Worm (Caenorhabditis elegans) whole organism, late embryonic: ENCODE data around the gene rabx-5.
A peak's percentile ranks its signal among the peaks of the same experiment; 100 is the strongest.

Source experiments
- C08G9.2 ChIP-seq: sonication (generic microtip); optimal IDR thresholded peaks from 2 replicates; lab custom pipeline; 2016; ENCODE audit warnings: mild to moderate bottlenecking, missing genetic modification characterization, moderate library complexity, missing compliant biosample characterization
- K02D7.2 ChIP-seq: sonication (generic microtip); optimal IDR thresholded peaks from 2 replicates; lab custom pipeline; 2017; ENCODE audit warnings: mild to moderate bottlenecking, missing genetic modification characterization, missing compliant biosample characterization
- K09A11.1 ChIP-seq: sonication (generic microtip); optimal IDR thresholded peaks from 2 replicates; lab custom pipeline; 2017; ENCODE audit warnings: antibody characterized with exemption, mild to moderate bottlenecking, missing genetic modification characterization, missing compliant biosample characterization; ENCODE audit not compliant: insufficient read depth
- ahr-1 ChIP-seq: sonication (generic microtip); optimal IDR thresholded peaks from 2 replicates; lab custom pipeline; 2016; ENCODE audit warnings: missing genetic modification characterization, missing compliant biosample characterization
- ceh-14 ChIP-seq: sonication (generic microtip); optimal IDR thresholded peaks from 2 replicates; lab custom pipeline; 2016; ENCODE audit warnings: missing genotype, missing genetic modification characterization, missing compliant biosample characterization
- ceh-18 ChIP-seq: sonication (generic microtip); optimal IDR thresholded peaks from 2 replicates; lab custom pipeline; 2016; ENCODE audit warnings: missing genetic modification characterization, missing compliant biosample characterization
- ceh-19 ChIP-seq: fragments of 200-800 bp; sonication (Bioruptor generic); optimal IDR thresholded peaks from 2 replicates; lab custom pipeline; 2018; ENCODE audit warnings: mild to moderate bottlenecking, missing genetic modification characterization, missing compliant biosample characterization
- ceh-22 ChIP-seq: sonication (generic microtip); optimal IDR thresholded peaks from 2 replicates; lab custom pipeline; 2017; ENCODE audit warnings: missing biosample characterization, missing genetic modification characterization
- ceh-24 ChIP-seq: sonication (generic microtip); optimal IDR thresholded peaks from 2 replicates; lab custom pipeline; 2016; ENCODE audit warnings: mild to moderate bottlenecking, missing genetic modification characterization, missing compliant biosample characterization
- ceh-30 ChIP-seq: fragments of 150-350 bp; optimal IDR thresholded peaks from 2 replicates; lab custom pipeline; 2014; ENCODE audit warnings: missing biosample characterization, missing genetic modification characterization
- ceh-34 ChIP-seq: sonication (generic microtip); optimal IDR thresholded peaks from 2 replicates; lab custom pipeline; 2016; ENCODE audit warnings: mild to moderate bottlenecking, missing genetic modification characterization, missing compliant biosample characterization
- ceh-45 ChIP-seq: fragments of 200-800 bp; sonication (Bioruptor generic); IDR thresholded peaks from 2 replicates; pipeline ENCODE4 v1.3.6; 2022; ENCODE audit warnings: missing genetic modification reagents, missing genetic modification characterization, missing compliant biosample characterization
- che-1 ChIP-seq: sonication (generic microtip); optimal IDR thresholded peaks from 2 replicates; lab custom pipeline; 2016; ENCODE audit warnings: mild to moderate bottlenecking, missing genetic modification characterization, missing compliant biosample characterization
- dmd-4 ChIP-seq: sonication (generic microtip); optimal IDR thresholded peaks from 2 replicates; lab custom pipeline; 2016; ENCODE audit warnings: borderline replicate concordance, missing genetic modification characterization, missing compliant biosample characterization
- dve-1 ChIP-seq: sonication (generic microtip); optimal IDR thresholded peaks from 2 replicates; lab custom pipeline; 2017; ENCODE audit warnings: antibody characterized with exemption, mild to moderate bottlenecking, missing genetic modification characterization, missing compliant biosample characterization
- elt-2 ChIP-seq: sonication (generic microtip); optimal IDR thresholded peaks from 2 replicates; lab custom pipeline; 2016; ENCODE audit warnings: missing genetic modification reagents, missing genetic modification characterization, missing compliant biosample characterization
- gmeb-2 ChIP-seq: sonication (generic microtip); optimal IDR thresholded peaks from 2 replicates; lab custom pipeline; 2016; ENCODE audit warnings: missing genetic modification characterization, inconsistent platforms, missing compliant biosample characterization
- hlh-13 ChIP-seq: fragments of 200-800 bp; sonication (Bioruptor generic); optimal IDR thresholded peaks from 2 replicates; lab custom pipeline; 2018; ENCODE audit warnings: mild to moderate bottlenecking, missing genetic modification characterization, missing compliant biosample characterization
- hlh-30 ChIP-seq: sonication (generic microtip); optimal IDR thresholded peaks from 2 replicates; lab custom pipeline; 2017; ENCODE audit warnings: antibody characterized with exemption, missing genetic modification characterization, missing compliant biosample characterization; ENCODE audit not compliant: insufficient read depth
- hlh-8 ChIP-seq: sonication (generic microtip); optimal IDR thresholded peaks from 2 replicates; lab custom pipeline; 2016; ENCODE audit warnings: missing genotype, missing genetic modification characterization, missing compliant biosample characterization
- lin-11 ChIP-seq: fragments of 200-800 bp; sonication (Bioruptor generic); optimal IDR thresholded peaks from 2 replicates; lab custom pipeline; 2018; ENCODE audit warnings: mild to moderate bottlenecking, missing genetic modification characterization, missing compliant biosample characterization
- mec-3 ChIP-seq: sonication (generic microtip); optimal IDR thresholded peaks from 2 replicates; lab custom pipeline; 2016; ENCODE audit warnings: borderline replicate concordance, missing genetic modification characterization, missing compliant biosample characterization
- nfya-1 ChIP-seq: sonication (generic microtip); optimal IDR thresholded peaks from 2 replicates; lab custom pipeline; 2017; ENCODE audit warnings: missing genetic modification characterization, mild to moderate bottlenecking, missing compliant biosample characterization, antibody characterized with exemption, moderate library complexity
- pat-9 ChIP-seq: fragments of 200-800 bp; sonication (Bioruptor generic); optimal IDR thresholded peaks from 2 replicates; lab custom pipeline; 2018; ENCODE audit warnings: mild to moderate bottlenecking, missing genetic modification characterization, moderate library complexity, missing compliant biosample characterization
- pha-4 ChIP-seq: fragments of 150-350 bp; optimal IDR thresholded peaks from 2 replicates; lab custom pipeline; 2018; ENCODE audit warnings: missing biosample characterization, missing genetic modification reagents, missing genetic modification characterization
- pqm-1 ChIP-seq: sonication (generic microtip); optimal IDR thresholded peaks from 2 replicates; lab custom pipeline; 2016; ENCODE audit warnings: missing genetic modification characterization, missing compliant biosample characterization
- ref-2 ChIP-seq: sonication (generic microtip); optimal IDR thresholded peaks from 2 replicates; lab custom pipeline; 2016; ENCODE audit warnings: missing genetic modification characterization, missing compliant biosample characterization
- rnt-1 ChIP-seq: sonication (generic microtip); optimal IDR thresholded peaks from 2 replicates; lab custom pipeline; 2016; ENCODE audit warnings: missing genetic modification characterization, missing compliant biosample characterization
- sox-4 ChIP-seq: sonication (generic microtip); optimal IDR thresholded peaks from 2 replicates; lab custom pipeline; 2017; ENCODE audit warnings: mild to moderate bottlenecking, missing genetic modification characterization, inconsistent platforms, missing compliant biosample characterization
- syd-9 ChIP-seq: sonication (generic microtip); optimal IDR thresholded peaks from 2 replicates; lab custom pipeline; 2016; ENCODE audit warnings: mild to moderate bottlenecking, missing genetic modification characterization, moderate library complexity, missing compliant biosample characterization
- ttx-3 ChIP-seq: sonication (generic microtip); optimal IDR thresholded peaks from 2 replicates; lab custom pipeline; 2016; ENCODE audit warnings: missing genetic modification reagents, missing genetic modification characterization, missing compliant biosample characterization
- unc-3 ChIP-seq, 2 experiments: fragments of 200-800 bp in 1 of 2; sonication (Bioruptor generic) in 1 of 2; sonication (generic microtip) in 1 of 2; conservative IDR thresholded peaks in 1 of 2; optimal IDR thresholded peaks in 1 of 2; 2 replicates each; pipeline versions ENCODE4 v1.3.6 to Lab custom; 2016 to 2022; ENCODE audit warnings: missing compliant biosample characterization in 2 of 2, missing genetic modification characterization in 2 of 2, missing genetic modification reagents in 1 of 2
- zip-5 ChIP-seq: sonication (generic microtip); optimal IDR thresholded peaks from 2 replicates; lab custom pipeline; 2016; ENCODE audit warnings: missing genetic modification characterization, missing compliant biosample characterization

The rabx-5 gene

ce11 chrIII:10636493-10637031 lies 31.4 kb downstream of the rabx-5 start:
- TF ChIP-seq pha-4 (tag; lab: Kevin White, UChicago) (no peak), hlh-30 (tag; lab: Kevin White, UChicago) (no peak), gmeb-2 (tag; lab: Kevin White, UChicago) (no peak), sox-4 (tag; lab: Kevin White, UChicago) (no peak), ceh-45 (no peak)

- no peak for TF ChIP-seq ceh-24 (tag; lab: Kevin White, UChicago)
- no peak for TF ChIP-seq lin-11
- TF ChIP-seq ceh-45 = no peak
- TF ChIP-seq unc-3 (GFP tag; conservative IDR thresholded peaks at IDR 0.05; lab: Robert Waterston, UW) = no peak
- TF ChIP-seq unc-3 (tag; optimal IDR thresholded peaks at IDR 0.05; lab: Kevin White, UChicago) = no peak
- no peak for TF ChIP-seq pha-4 (tag; lab: Kevin White, UChicago)
- no peak for TF ChIP-seq syd-9 (tag; lab: Kevin White, UChicago)
- no peak for TF ChIP-seq rnt-1 (tag; lab: Kevin White, UChicago)
- no peak for TF ChIP-seq pat-9 (tag; lab: Kevin White, UChicago)
- no peak for TF ChIP-seq ceh-22 (tag; lab: Kevin White, UChicago)
- no peak for TF ChIP-seq ahr-1 (tag; lab: Kevin White, UChicago)
- no peak for TF ChIP-seq C08G9.2 (tag; lab: Kevin White, UChicago)
- no peak for TF ChIP-seq dve-1 (tag; lab: Kevin White, UChicago)
- TF ChIP-seq gmeb-2 (tag; lab: Kevin White, UChicago) = no peak
- TF ChIP-seq ceh-19 (GFP tag; lab: Kevin White, UChicago) = no peak
- TF ChIP-seq dmd-4 (tag; lab: Kevin White, UChicago) = no peak
- no peak for TF ChIP-seq hlh-13 (GFP tag; lab: Kevin White, UChicago)
- TF ChIP-seq hlh-8 = no peak
- no peak for TF ChIP-seq ttx-3
- TF ChIP-seq ceh-14 (tag; lab: Kevin White, UChicago) = no peak
- TF ChIP-seq ceh-34 = no peak
Measured at ce11 chrIII:10637933-10638332, 32.8 kb downstream of the rabx-5 start.

- TF ChIP-seq pqm-1 = no peak
- TF ChIP-seq ceh-45 = no peak
- TF ChIP-seq unc-3 (GFP tag; conservative IDR thresholded peaks at IDR 0.05; lab: Robert Waterston, UW) = no peak
- TF ChIP-seq unc-3 (tag; optimal IDR thresholded peaks at IDR 0.05; lab: Kevin White, UChicago) = no peak
- no peak for TF ChIP-seq che-1 (tag; lab: Kevin White, UChicago)
- TF ChIP-seq K09A11.1 (tag; lab: Kevin White, UChicago) = no peak
- no peak for TF ChIP-seq C08G9.2 (tag; lab: Kevin White, UChicago)
- TF ChIP-seq dmd-4 (tag; lab: Kevin White, UChicago) = no peak
- no peak for TF ChIP-seq elt-2 (tag; lab: Kevin White, UChicago)
- TF ChIP-seq zip-5 (tag; lab: Kevin White, UChicago) = no peak
- no peak for TF ChIP-seq ceh-30 (tag; lab: Kevin White, UChicago)
- TF ChIP-seq mec-3 (tag; lab: Kevin White, UChicago) = no peak
- no peak for TF ChIP-seq ceh-18 (tag; lab: Kevin White, UChicago)
- TF ChIP-seq syd-9 (tag; lab: Kevin White, UChicago) = no peak
- TF ChIP-seq ref-2 (tag; lab: Kevin White, UChicago) = no peak
Measured at ce11 chrIII:10638339-10639021, 33.3 kb downstream of the rabx-5 start, which contains the start of gene Y39A1A.27. TSS of gene Y39A1A.27 (plus strand) at chrIII:10638971.

- TF ChIP-seq nfya-1 (tag; lab: Kevin White, UChicago) = peak; percentile 22
- no peak for TF ChIP-seq K02D7.2 (tag; lab: Kevin White, UChicago)
Measured at ce11 chrIII:10642781-10643180, 37.6 kb downstream of the rabx-5 start, which contains the start of the genes dhs-11 and orc-1. TSS of gene dhs-11 (minus strand) at chrIII:10642865. TSS of gene orc-1 (plus strand) at chrIII:10643129.
